Fruit fly (Drosophila melanogaster) whole organism, embryonic: ENCODE measurements around the gene CG6048.

ENCODE experiments used
- B-H1 ChIP-seq: fragments of 200-800 bp; sonication (Bioruptor generic); IDR thresholded peaks from 3 replicates; pipeline ENCODE4 v1.3.6; 2022; ENCODE audit warnings: missing biosample characterization, missing genetic modification characterization
- CG3995 ChIP-seq: fragments of 200-800 bp; sonication (Bioruptor generic); optimal IDR thresholded peaks from 3 replicates; lab custom pipeline; 2016; ENCODE audit warnings: missing biosample characterization, missing genetic modification characterization
- CG4404 ChIP-seq: fragments of 200-800 bp; sonication (Bioruptor generic); IDR thresholded peaks from 2 replicates; pipeline ENCODE4 v1.3.6; 2022; ENCODE audit warnings: missing biosample characterization, missing genetic modification characterization
- Dfd ChIP-seq, 2 experiments: fragments of >200 bp; optimal IDR thresholded peaks; 2 replicates each; lab custom pipeline; 2017; ENCODE audit warnings: missing biosample characterization in 2 of 2, missing genetic modification characterization in 2 of 2
- MESR4 ChIP-seq: fragments of 200-800 bp; sonication (Bioruptor generic); optimal IDR thresholded peaks from 2 replicates; lab custom pipeline; 2018; ENCODE audit warnings: missing biosample characterization, mild to moderate bottlenecking, missing genetic modification characterization, moderate library complexity
- Taf1 ChIP-seq: fragments of 200-800 bp; sonication (Bioruptor generic); IDR thresholded peaks from 2 replicates; pipeline ENCODE4 v1.3.6; 2022; ENCODE audit warnings: missing biosample characterization, missing genetic modification characterization
- br ChIP-seq: fragments of >200 bp; optimal IDR thresholded peaks from 2 replicates; lab custom pipeline; 2017
- gce ChIP-seq: fragments of 200-800 bp; sonication (Bioruptor generic); IDR thresholded peaks from 3 replicates; pipeline ENCODE4 v1.3.6; 2022; ENCODE audit warnings: missing biosample characterization, missing genetic modification characterization
- nmo ChIP-seq: fragments of 200-800 bp; sonication (Bioruptor generic); optimal IDR thresholded peaks from 2 replicates; lab custom pipeline; 2018; ENCODE audit warnings: missing biosample characterization, mild to moderate bottlenecking, missing genetic modification characterization, moderate library complexity
- rib ChIP-seq: fragments of 200-800 bp; sonication (Bioruptor generic); IDR thresholded peaks from 2 replicates; pipeline ENCODE4 v1.3.6; 2022; ENCODE audit warnings: missing biosample characterization, missing genetic modification characterization
- ro ChIP-seq: fragments of 200-800 bp; sonication (Bioruptor generic); IDR thresholded peaks from 2 replicates; pipeline ENCODE4 v1.3.6; 2022; ENCODE audit warnings: missing biosample characterization, missing genetic modification characterization
- sug ChIP-seq: fragments of 200-800 bp; optimal IDR thresholded peaks from 2 replicates; lab custom pipeline; 2019; ENCODE audit warnings: missing biosample characterization, mild to moderate bottlenecking, missing genetic modification characterization, moderate library complexity
- unpg ChIP-seq: fragments of 200-800 bp; sonication (Bioruptor generic); optimal IDR thresholded peaks from 3 replicates; lab custom pipeline; 2018; ENCODE audit warnings: missing biosample characterization, mild to moderate bottlenecking, missing genetic modification characterization, moderate library complexity

- TF ChIP-seq CG4404 (GFP tag; lab: Robert Waterston, UW): no peak
- no peak for TF ChIP-seq B-H1
- TF ChIP-seq unpg (GFP tag; lab: Kevin White, UChicago): no peak
- TF ChIP-seq sug (tag; lab: Kevin White, UChicago): no peak
- no peak for TF ChIP-seq Taf1
- no peak for TF ChIP-seq br (lab: Kevin White, UChicago)
- no peak for TF ChIP-seq CG3995 (GFP tag; lab: Kevin White, UChicago)
- TF ChIP-seq ro: no peak
- no peak for TF ChIP-seq nmo (GFP tag; lab: Kevin White, UChicago)
- no peak for TF ChIP-seq gce
- TF ChIP-seq Dfd (GFP tag; optimal IDR thresholded peaks at IDR 0.05; lab: Kevin White, UChicago): no peak
- TF ChIP-seq MESR4 (GFP tag; lab: Kevin White, UChicago): peak; percentile 4
- TF ChIP-seq rib: no peak
Measured at dm6 chrX:5915752-5916493, 36.4 kb upstream of the CG6048 start.
